Worm (Caenorhabditis elegans) whole organism, L2 larva: Measurements from ENCODE around the gene C46C2.7.

Experiments
- ceh-16 ChIP-seq: fragments of 150-350 bp; optimal IDR thresholded peaks from 2 replicates; lab custom pipeline; 2014; ENCODE audit warnings: missing biosample characterization, missing genetic modification characterization
- lin-13 ChIP-seq: fragments of 150-350 bp; optimal IDR thresholded peaks from 2 replicates; lab custom pipeline; 2014; ENCODE audit warnings: missing biosample characterization, missing genetic modification reagents, missing genetic modification characterization
- nhr-21 ChIP-seq: fragments of 150-350 bp; optimal IDR thresholded peaks from 2 replicates; lab custom pipeline; 2014; ENCODE audit warnings: missing biosample characterization, missing genetic modification characterization
- nhr-25 ChIP-seq: fragments of 150-350 bp; sonication (generic microtip); optimal IDR thresholded peaks from 3 replicates; lab custom pipeline; 2014; ENCODE audit warnings: missing biosample characterization, missing genetic modification characterization
- unc-62 ChIP-seq: fragments of 150-350 bp; optimal IDR thresholded peaks from 2 replicates; lab custom pipeline; 2014; ENCODE audit warnings: missing biosample characterization, missing genetic modification reagents, missing genetic modification characterization
- ztf-4 ChIP-seq: fragments of 150-350 bp; optimal IDR thresholded peaks from 2 replicates; lab custom pipeline; 2014; ENCODE audit warnings: missing biosample characterization, missing genetic modification characterization

DNA sequence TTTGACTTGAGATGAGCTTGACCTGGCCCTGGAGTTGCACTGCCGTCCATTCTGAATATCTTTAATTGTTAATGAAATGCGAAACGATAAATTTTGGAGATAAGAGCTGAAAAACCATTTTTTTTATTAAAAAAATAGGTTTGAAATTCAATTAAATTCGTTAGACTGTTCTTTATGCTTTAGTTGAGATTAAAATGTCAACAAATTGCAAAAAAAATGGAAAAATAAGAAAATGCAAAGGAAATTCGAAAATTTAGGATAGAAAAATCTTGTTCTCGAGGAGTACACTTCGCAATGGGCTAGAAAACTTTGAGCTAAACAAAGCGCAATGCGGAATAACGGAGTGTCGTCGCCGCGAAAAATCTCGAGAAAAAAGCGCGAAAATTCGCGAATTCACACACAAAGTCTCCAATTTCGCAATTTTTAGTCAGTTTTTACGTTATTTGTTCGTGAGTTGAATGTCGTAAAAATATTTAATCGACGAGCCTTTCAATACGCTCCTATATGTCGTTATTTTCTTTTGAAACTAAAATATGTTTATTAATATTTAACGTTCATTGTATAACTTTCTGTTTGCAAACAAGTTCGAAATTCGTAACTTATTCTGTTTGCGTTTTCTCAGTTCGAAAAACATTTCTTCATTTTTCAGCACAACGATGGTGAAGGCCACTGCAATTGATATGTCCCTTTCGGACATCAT lies 47.7 kb upstream of the C46C2.7 start, which contains the start of the genes rpb-12 and aly-2:
- TF ChIP-seq ceh-16 (tag; lab: Kevin White, UChicago): no peak
- peak; percentile 57 for TF ChIP-seq lin-13
- no peak for TF ChIP-seq ztf-4 (tag; lab: Kevin White, UChicago)
- no peak for TF ChIP-seq nhr-21 (tag; lab: Kevin White, UChicago)
- TF ChIP-seq nhr-25: no peak
- no peak for TF ChIP-seq unc-62 (GFP tag; lab: Kevin White, UChicago)
